Fruit fly (Drosophila melanogaster): Measurements from ENCODE around the gene sowah.

Gene sowah

DNA sequence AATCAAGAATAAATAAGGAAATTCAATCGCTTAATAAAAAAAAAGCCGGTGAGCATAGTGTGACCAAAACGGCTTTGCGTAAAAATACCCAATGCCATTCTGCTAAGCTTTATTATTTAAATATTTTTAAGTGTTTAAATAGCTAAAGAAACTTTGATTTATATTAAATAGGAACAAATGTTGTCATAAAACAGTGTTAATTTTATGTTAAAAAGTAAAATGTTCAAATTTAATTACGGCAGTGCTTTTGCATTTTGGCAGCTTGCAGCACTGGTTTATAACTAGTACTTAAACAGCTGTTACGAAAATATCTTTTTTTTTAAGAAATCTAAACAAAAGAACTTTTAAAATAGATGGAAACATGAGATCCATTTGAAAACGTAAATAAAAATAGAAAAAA is 71.1 kb downstream of the sowah start, which contains the start of the genes CG10638 and CG10681 (continued):
- TF ChIP-seq CG1233 (GFP tag; optimal IDR thresholded peaks at IDR 0.05) (no peak), fru (optimal IDR thresholded peaks at IDR 0.05) (no peak), Xbp1 (GFP tag; optimal IDR thresholded peaks at IDR 0.05) (peak; percentile 55), CG8944 (GFP tag; optimal IDR thresholded peaks at IDR 0.05) (no peak), gce (GFP tag; IDR thresholded peaks at IDR 0.05) (no peak), CG17829 (tag; optimal IDR thresholded peaks at IDR 0.05) (peak; percentile 57), Dfd (GFP tag; optimal IDR thresholded peaks at IDR 0.05) (no peak), Blimp-1 (GFP tag; optimal IDR thresholded peaks at IDR 0.05) (peak; percentile 41), amos (GFP tag; IDR thresholded peaks at IDR 0.05; ENCODE audit: partially characterized antibody) (no peak), sima (GFP tag; optimal IDR thresholded peaks at IDR 0.05) (no peak), CG16815 (GFP tag; optimal IDR thresholded peaks at IDR 0.05) (no peak), CG18599 (GFP tag; optimal IDR thresholded peaks at IDR 0.05) (no peak), CG15269 (tag; optimal IDR thresholded peaks at IDR 0.05) (peak; percentile 39), CG11247 (GFP tag; IDR thresholded peaks at IDR 0.05) (no peak), CG11085 (GFP tag; IDR thresholded peaks at IDR 0.05) (no peak), ara (GFP tag; IDR thresholded peaks at IDR 0.05) (no peak), stc (GFP tag; IDR thresholded peaks at IDR 0.05) (no peak), kay (GFP tag; optimal IDR thresholded peaks at IDR 0.05) (peak; percentile 48), Gsc (GFP tag; IDR thresholded peaks at IDR 0.05) (no peak), cad (GFP tag; optimal IDR thresholded peaks at IDR 0.05) (no peak), CG9797 (GFP tag; optimal IDR thresholded peaks at IDR 0.05) (peak; percentile 73), BEAF-32 (GFP tag; optimal IDR thresholded peaks at IDR 0.05) (peak; percentile 29), Hr78 (GFP tag; optimal IDR thresholded peaks at IDR 0.05) (no peak), stwl (tag; optimal IDR thresholded peaks at IDR 0.05) (peak; percentile 86), Pdp1 (GFP tag; optimal IDR thresholded peaks at IDR 0.05) (peak; percentile 22 to 51), CG7745 (tag; optimal IDR thresholded peaks at IDR 0.05) (no peak), Atf3 (GFP tag; optimal IDR thresholded peaks at IDR 0.05) (no peak), kah (GFP tag; optimal IDR thresholded peaks at IDR 0.05) (no peak), CG2199 (GFP tag; IDR thresholded peaks at IDR 0.05) (no peak), CG11504 (tag; optimal IDR thresholded peaks at IDR 0.05) (peak; percentile 58), cato (GFP tag; optimal IDR thresholded peaks at IDR 0.05; ENCODE audit: borderline replicate concordance) (no peak), luna (GFP tag; optimal IDR thresholded peaks at IDR 0.05) (no peak), CG9215 (GFP tag; IDR thresholded peaks at IDR 0.05) (no peak), CG34224 (GFP tag; IDR thresholded peaks at IDR 0.05; ENCODE audit: partially characterized antibody) (no peak), CG6689 (GFP tag; IDR thresholded peaks at IDR 0.05) (no peak), Ets65A (GFP tag) (peak; percentile 79), z (GFP tag; IDR thresholded peaks at IDR 0.05) (no peak), Mad (GFP tag; optimal IDR thresholded peaks at IDR 0.05) (no peak), chif (GFP tag; optimal IDR thresholded peaks at IDR 0.05) (peak in 1 of 2 experiments; percentile 19), CG5953 (GFP tag; IDR thresholded peaks at IDR 0.05) (no peak), CG10565 (GFP tag; optimal IDR thresholded peaks at IDR 0.05) (no peak), Sry-δ (GFP tag; optimal IDR thresholded peaks at IDR 0.05) (no peak), MTF-1 (GFP tag; optimal IDR thresholded peaks at IDR 0.05; ENCODE audit: borderline replicate concordance) (no peak), sd (tag; optimal IDR thresholded peaks at IDR 0.05) (no peak), CG10321 (GFP tag; IDR thresholded peaks at IDR 0.05) (no peak), CG9727 (GFP tag; optimal IDR thresholded peaks at IDR 0.05) (peak; percentile 26), ash1 (GFP tag; optimal IDR thresholded peaks at IDR 0.05) (no peak), pb (GFP tag; optimal IDR thresholded peaks at IDR 0.05) (no peak), CG10979 (tag; optimal IDR thresholded peaks at IDR 0.05) (peak; percentile 12), disco-r (GFP tag; optimal IDR thresholded peaks at IDR 0.05) (no peak), CG1024 (GFP tag; IDR thresholded peaks at IDR 0.05) (no peak), bsh (GFP tag; optimal IDR thresholded peaks at IDR 0.05) (peak in 1 of 2 experiments; percentile 46)
